Worm (Caenorhabditis elegans) whole organism, young adult: ENCODE data around the gene Y54G2A.12.

Experiments used
- C17E4.6 ChIP-seq: fragments of 200-800 bp; sonication (Bioruptor generic); IDR thresholded peaks from 2 replicates; pipeline ENCODE4 v1.3.6; 2022; ENCODE audit warnings: missing genetic modification reagents, missing genetic modification characterization, missing compliant biosample characterization
- D2030.7 ChIP-seq: fragments of 200-800 bp; sonication (Bioruptor generic); IDR thresholded peaks from 2 replicates; pipeline ENCODE4 v1.3.6; 2022; ENCODE audit warnings: missing genetic modification reagents, missing genetic modification characterization, missing compliant biosample characterization
- F22D6.2 ChIP-seq: sonication (generic microtip); optimal IDR thresholded peaks from 2 replicates; lab custom pipeline; 2016; ENCODE audit warnings: mild to moderate bottlenecking, missing genetic modification characterization, missing compliant biosample characterization
- F23B12.7 ChIP-seq: sonication (generic microtip); optimal IDR thresholded peaks from 2 replicates; lab custom pipeline; 2017; ENCODE audit warnings: missing genetic modification characterization, mild to moderate bottlenecking, missing compliant biosample characterization, antibody characterized with exemption, moderate library complexity; ENCODE audit not compliant: insufficient read depth
- F49E8.2 ChIP-seq: sonication (generic microtip); optimal IDR thresholded peaks from 3 replicates; lab custom pipeline; 2017; ENCODE audit warnings: missing genetic modification characterization, mild to moderate bottlenecking, missing compliant biosample characterization, antibody characterized with exemption, moderate library complexity; ENCODE audit not compliant: insufficient read depth
- F57A8.1 ChIP-seq: fragments of 200-800 bp; sonication (Bioruptor generic); optimal IDR thresholded peaks from 2 replicates; lab custom pipeline; 2018; ENCODE audit warnings: mild to moderate bottlenecking, missing genetic modification characterization, moderate library complexity, missing compliant biosample characterization
- K12H6.12 ChIP-seq: fragments of 200-800 bp; sonication (Bioruptor generic); optimal IDR thresholded peaks from 2 replicates; lab custom pipeline; 2018; ENCODE audit warnings: mild to moderate bottlenecking, missing genetic modification characterization, missing compliant biosample characterization
- T07F8.4 ChIP-seq: sonication (generic microtip); optimal IDR thresholded peaks from 2 replicates; lab custom pipeline; 2016; ENCODE audit warnings: mild to moderate bottlenecking, missing genetic modification characterization, moderate library complexity, missing compliant biosample characterization
- Y53G8AR.9 ChIP-seq: fragments of 200-800 bp; sonication (Bioruptor generic); conservative IDR thresholded peaks from 2 replicates; pipeline ENCODE4 v1.3.6; 2022; ENCODE audit warnings: missing genetic modification reagents, missing genetic modification characterization, missing compliant biosample characterization
- Y56A3A.18 ChIP-seq: fragments of 200-800 bp; sonication (Bioruptor generic); IDR thresholded peaks from 2 replicates; pipeline ENCODE4 v1.3.6; 2022; ENCODE audit warnings: missing genetic modification reagents, missing genetic modification characterization, missing compliant biosample characterization
- ama-1 ChIP-seq, 3 experiments: fragments of 150-350 bp in 1 of 3; sonication (generic microtip) in 2 of 3; optimal IDR thresholded peaks; 2 replicates each; lab custom pipeline; 2014 to 2018; ENCODE audit warnings: missing biosample characterization in 2 of 3, missing genetic modification characterization in 2 of 3, missing genetic modification reagents in 2 of 3
- attf-3 ChIP-seq: fragments of 200-800 bp; sonication (Bioruptor generic); conservative IDR thresholded peaks from 2 replicates; pipeline ENCODE4 v1.3.6; 2022; ENCODE audit warnings: missing genetic modification reagents, missing genetic modification characterization, missing compliant biosample characterization
- attf-6 ChIP-seq: fragments of 200-800 bp; sonication (Bioruptor generic); IDR thresholded peaks from 2 replicates; pipeline ENCODE4 v1.3.6; 2022; ENCODE audit warnings: missing genetic modification reagents, missing genetic modification characterization, missing compliant biosample characterization
- ceh-100 ChIP-seq: fragments of 200-800 bp; sonication (Bioruptor generic); IDR thresholded peaks from 2 replicates; pipeline ENCODE4 v1.3.6; 2022; ENCODE audit warnings: missing genetic modification reagents, missing genetic modification characterization, missing compliant biosample characterization
- ceh-91 ChIP-seq: fragments of 200-800 bp; sonication (Bioruptor generic); IDR thresholded peaks from 2 replicates; pipeline ENCODE4 v1.3.6; 2022; ENCODE audit warnings: missing genetic modification reagents, missing genetic modification characterization, missing compliant biosample characterization
- chd-7 ChIP-seq: sonication (generic microtip); optimal IDR thresholded peaks from 2 replicates; lab custom pipeline; 2016; ENCODE audit warnings: mild to moderate bottlenecking, missing genetic modification characterization, moderate library complexity, missing compliant biosample characterization
- dpl-1 ChIP-seq: fragments of 150-350 bp; optimal IDR thresholded peaks from 2 replicates; lab custom pipeline; 2014; ENCODE audit warnings: missing biosample characterization, missing genetic modification reagents, missing genetic modification characterization
- efl-1 ChIP-seq: fragments of 150-350 bp; optimal IDR thresholded peaks from 2 replicates; lab custom pipeline; 2014; ENCODE audit warnings: missing biosample characterization, missing genetic modification reagents, missing genetic modification characterization
- egl-18 ChIP-seq: fragments of 200-800 bp; sonication (Bioruptor generic); IDR thresholded peaks from 2 replicates; pipeline ENCODE4 v1.3.6; 2022; ENCODE audit warnings: missing genetic modification reagents, missing genetic modification characterization, missing compliant biosample characterization
- egl-44 ChIP-seq: fragments of 200-800 bp; sonication (Bioruptor generic); IDR thresholded peaks from 2 replicates; pipeline ENCODE4 v1.3.6; 2022; ENCODE audit warnings: missing genetic modification reagents, missing genetic modification characterization, missing compliant biosample characterization
- egrh-3 ChIP-seq: fragments of 200-800 bp; sonication (Bioruptor generic); IDR thresholded peaks from 2 replicates; pipeline ENCODE4 v1.3.6; 2022; ENCODE audit warnings: missing genetic modification reagents, missing genetic modification characterization, missing compliant biosample characterization
- gei-17 ChIP-seq: fragments of 200-800 bp; sonication (Bioruptor generic); optimal IDR thresholded peaks from 2 replicates; lab custom pipeline; 2018; ENCODE audit warnings: mild to moderate bottlenecking, missing genetic modification characterization, missing compliant biosample characterization
- hlh-26 ChIP-seq: fragments of 200-800 bp; sonication (Bioruptor generic); conservative IDR thresholded peaks from 2 replicates; pipeline ENCODE4 v1.3.6; 2022; ENCODE audit warnings: missing genetic modification reagents, missing genetic modification characterization, missing compliant biosample characterization
- hmg-1.2 ChIP-seq: fragments of 200-800 bp; sonication (Bioruptor generic); IDR thresholded peaks from 2 replicates; pipeline ENCODE4 v1.3.6; 2022; ENCODE audit warnings: missing genetic modification reagents, missing genetic modification characterization, missing compliant biosample characterization
- hmg-20 ChIP-seq: fragments of 200-800 bp; sonication (Bioruptor generic); IDR thresholded peaks from 2 replicates; pipeline ENCODE4 v1.3.6; 2022; ENCODE audit warnings: missing genetic modification reagents, missing genetic modification characterization, missing compliant biosample characterization
- hsf-1 ChIP-seq: fragments of 200-800 bp; sonication (Bioruptor generic); IDR thresholded peaks from 2 replicates; pipeline ENCODE4 v1.3.6; 2022; ENCODE audit warnings: missing genetic modification reagents, missing genetic modification characterization, missing compliant biosample characterization
- lin-26 ChIP-seq: fragments of 200-800 bp; sonication (Bioruptor generic); IDR thresholded peaks from 2 replicates; pipeline ENCODE4 v1.3.6; 2022; ENCODE audit warnings: missing genetic modification reagents, missing genetic modification characterization, missing compliant biosample characterization
- lin-40 ChIP-seq: sonication (generic microtip); optimal IDR thresholded peaks from 2 replicates; lab custom pipeline; 2016; ENCODE audit warnings: missing genetic modification characterization, mild to moderate bottlenecking, missing compliant biosample characterization, missing genotype, missing genetic modification reagents
- lir-1 ChIP-seq: fragments of 200-800 bp; sonication (Bioruptor generic); conservative IDR thresholded peaks from 2 replicates; pipeline ENCODE4 v1.3.6; 2022; ENCODE audit warnings: missing genetic modification reagents, missing genetic modification characterization, missing compliant biosample characterization
- madf-8 ChIP-seq: fragments of 200-800 bp; sonication (Bioruptor generic); conservative IDR thresholded peaks from 2 replicates; pipeline ENCODE4 v1.3.6; 2022; ENCODE audit warnings: missing genetic modification reagents, missing genetic modification characterization, missing compliant biosample characterization
- nfyb-1 ChIP-seq: fragments of 200-800 bp; sonication (Bioruptor generic); IDR thresholded peaks from 2 replicates; pipeline ENCODE4 v1.3.6; 2022; ENCODE audit warnings: missing genetic modification reagents, missing genetic modification characterization, missing compliant biosample characterization
- pbrm-1 ChIP-seq: fragments of 200-800 bp; sonication (Bioruptor generic); IDR thresholded peaks from 2 replicates; pipeline ENCODE4 v1.3.6; 2022; ENCODE audit warnings: missing genetic modification reagents, missing genetic modification characterization, missing compliant biosample characterization
- pha-4 ChIP-seq: fragments of 150-350 bp; sonication (generic microtip); optimal IDR thresholded peaks from 2 replicates; lab custom pipeline; 2014; ENCODE audit warnings: missing biosample characterization, missing genetic modification reagents, missing genetic modification characterization
- rcor-1 ChIP-seq: fragments of 200-800 bp; sonication (Bioruptor generic); IDR thresholded peaks from 2 replicates; pipeline ENCODE4 v1.3.6; 2022; ENCODE audit warnings: missing genetic modification reagents, missing genetic modification characterization, missing compliant biosample characterization
- repo-1 ChIP-seq: sonication (generic microtip); optimal IDR thresholded peaks from 2 replicates; lab custom pipeline; 2017; ENCODE audit warnings: mild to moderate bottlenecking, missing genetic modification characterization, missing compliant biosample characterization
- sdz-38 ChIP-seq: sonication (generic microtip); optimal IDR thresholded peaks from 2 replicates; lab custom pipeline; 2016; ENCODE audit warnings: missing genotype, missing genetic modification characterization, missing compliant biosample characterization
- sea-2 ChIP-seq: fragments of 200-800 bp; sonication (Bioruptor generic); IDR thresholded peaks from 2 replicates; pipeline ENCODE4 v1.3.6; 2022; ENCODE audit warnings: missing genetic modification characterization, missing compliant biosample characterization
- snpc-1.1 ChIP-seq: sonication (generic microtip); optimal IDR thresholded peaks from 2 replicates; lab custom pipeline; 2017; ENCODE audit warnings: missing genetic modification characterization, mild to moderate bottlenecking, missing compliant biosample characterization, antibody characterized with exemption, moderate library complexity, missing genotype, missing genetic modification reagents; ENCODE audit not compliant: insufficient read depth
- somi-1 ChIP-seq: fragments of 200-800 bp; sonication (Bioruptor generic); optimal IDR thresholded peaks from 2 replicates; lab custom pipeline; 2018; ENCODE audit warnings: mild to moderate bottlenecking, missing genetic modification characterization, missing compliant biosample characterization
- sptf-2 ChIP-seq: fragments of 200-800 bp; sonication (Bioruptor generic); optimal IDR thresholded peaks from 2 replicates; lab custom pipeline; 2018; ENCODE audit warnings: mild to moderate bottlenecking, missing genetic modification characterization, missing compliant biosample characterization
- xnd-1 ChIP-seq: sonication (generic microtip); optimal IDR thresholded peaks from 2 replicates; lab custom pipeline; 2016; ENCODE audit warnings: missing genotype, missing genetic modification reagents, missing genetic modification characterization, missing compliant biosample characterization
- zfh-2 ChIP-seq: fragments of 200-800 bp; sonication (Bioruptor generic); conservative IDR thresholded peaks from 2 replicates; pipeline ENCODE4 v1.3.6; 2022; ENCODE audit warnings: missing genetic modification reagents, missing genetic modification characterization, missing compliant biosample characterization
- ztf-22 ChIP-seq: fragments of 200-800 bp; sonication (Bioruptor generic); optimal IDR thresholded peaks from 2 replicates; lab custom pipeline; 2018; ENCODE audit warnings: mild to moderate bottlenecking, missing genetic modification characterization, moderate library complexity, missing compliant biosample characterization
- ztf-25 ChIP-seq: fragments of 200-800 bp; sonication (Bioruptor generic); IDR thresholded peaks from 2 replicates; pipeline ENCODE4 v1.3.6; 2022; ENCODE audit warnings: missing genetic modification reagents, missing genetic modification characterization, missing compliant biosample characterization
- ztf-26 ChIP-seq: sonication (generic microtip); optimal IDR thresholded peaks from 2 replicates; lab custom pipeline; 2017; ENCODE audit warnings: missing genetic modification characterization, missing compliant biosample characterization
- ztf-28 ChIP-seq: fragments of 200-800 bp; sonication (Bioruptor generic); IDR thresholded peaks from 2 replicates; pipeline ENCODE4 v1.3.6; 2022; ENCODE audit warnings: missing genetic modification reagents, missing genetic modification characterization, missing compliant biosample characterization
- ztf-3 ChIP-seq: fragments of 200-800 bp; sonication (Bioruptor generic); optimal IDR thresholded peaks from 2 replicates; lab custom pipeline; 2018; ENCODE audit warnings: mild to moderate bottlenecking, missing genetic modification characterization, missing compliant biosample characterization

Gene Y54G2A.12

DNA sequence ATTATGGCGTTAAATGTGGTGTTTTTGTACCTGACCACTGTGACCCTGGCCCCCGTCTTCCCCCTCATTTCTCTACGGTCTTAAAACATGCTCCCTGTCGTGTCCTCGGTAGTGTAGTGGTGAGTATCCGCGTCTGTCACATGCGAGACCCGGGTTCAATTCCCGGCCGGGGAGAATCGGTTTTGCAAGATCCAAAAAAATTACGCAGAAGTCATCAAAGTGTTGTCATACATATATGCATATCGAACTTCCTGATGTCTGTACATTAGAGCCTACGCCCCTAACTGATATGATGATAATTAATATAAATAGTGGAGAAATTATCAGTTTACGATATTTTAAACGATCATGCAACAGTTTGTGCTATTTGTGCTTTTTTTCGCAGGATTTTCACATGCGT lies 22.9 kb upstream of the Y54G2A.12 start, which contains the start of gene Y54G2A.45 (continued):
- TF ChIP-seq chd-7 (tag; lab: Kevin White, UChicago) (peak; percentile 67), ztf-26 (tag; lab: Kevin White, UChicago) (peak; percentile 43), ceh-100 (GFP tag; lab: Robert Waterston, UW) (peak; percentile 53), ama-1 (optimal IDR thresholded peaks at IDR 0.05; lab: Kevin White, UChicago) (no peak), ama-1 (GFP tag; optimal IDR thresholded peaks at IDR 0.05; lab: Kevin White, UChicago) (peak in 1 of 2 experiments; percentile 6), egl-44 (GFP tag; lab: Robert Waterston, UW) (peak; percentile 93), rcor-1 (GFP tag; lab: Robert Waterston, UW) (peak; percentile 66), repo-1 (tag; lab: Kevin White, UChicago) (peak; percentile 88), pha-4 (tag; lab: Kevin White, UChicago) (no peak), lin-26 (peak; percentile 92), F57A8.1 (GFP tag; lab: Kevin White, UChicago) (no peak), ztf-25 (GFP tag; lab: Robert Waterston, UW) (peak; percentile 90; the same call in 1 of the 2 replicates), sdz-38 (peak; percentile 43), sea-2 (GFP tag; lab: Robert Waterston, UW) (0 out of 2 replicates have a peak, but pooled peaks have one; percentile 11), zfh-2 (GFP tag; lab: Robert Waterston, UW) (peak; percentile 56; the same call in 1 of the 2 replicates), Y56A3A.18 (GFP tag; lab: Robert Waterston, UW) (peak; percentile 90; the same call in 1 of the 2 replicates), hsf-1 (GFP tag; lab: Robert Waterston, UW) (peak; percentile 63; the same call in 1 of the 2 replicates), gei-17 (no peak), egrh-3 (GFP tag; lab: Robert Waterston, UW) (peak; percentile 28; the same call in 1 of the 2 replicates), hlh-26 (GFP tag; lab: Robert Waterston, UW) (no peak), attf-3 (GFP tag; lab: Robert Waterston, UW) (peak; percentile 56), ztf-28 (GFP tag; lab: Robert Waterston, UW) (no peak), ztf-3 (GFP tag; lab: Kevin White, UChicago) (peak; percentile 24), ztf-22 (GFP tag; lab: Kevin White, UChicago) (peak; percentile 90), pbrm-1 (GFP tag; lab: Robert Waterston, UW) (peak; percentile 76), dpl-1 (GFP tag; lab: Kevin White, UChicago) (no peak), lir-1 (GFP tag; lab: Robert Waterston, UW) (0 out of 2 replicates have a peak, but pooled peaks have one; percentile 15), hmg-1.2 (GFP tag; lab: Robert Waterston, UW) (peak; percentile 64), F23B12.7 (tag; lab: Kevin White, UChicago) (peak; percentile 80), lin-40 (tag; lab: Kevin White, UChicago) (peak; percentile 71), somi-1 (GFP tag; lab: Kevin White, UChicago) (no peak), F22D6.2 (tag; lab: Kevin White, UChicago) (peak; percentile 52), F49E8.2 (tag; lab: Kevin White, UChicago) (peak; percentile 79), C17E4.6 (GFP tag; lab: Robert Waterston, UW) (peak; percentile 48; the same call in 1 of the 2 replicates), attf-6 (GFP tag; lab: Robert Waterston, UW) (0 out of 2 replicates have a peak, but pooled peaks have one; percentile 52), hmg-20 (GFP tag; lab: Robert Waterston, UW) (no peak), efl-1 (GFP tag; lab: Kevin White, UChicago) (peak; percentile 13), ceh-91 (GFP tag; lab: Robert Waterston, UW) (no peak), xnd-1 (peak; percentile 15), sptf-2 (peak; percentile 84), Y53G8AR.9 (GFP tag; lab: Robert Waterston, UW) (0 out of 2 replicates have a peak, but pooled peaks have one; percentile 38), D2030.7 (GFP tag; lab: Robert Waterston, UW) (peak; percentile 74), snpc-1.1 (tag; lab: Kevin White, UChicago) (peak; percentile 47), madf-8 (no peak; the same call in 1 of the 2 replicates), nfyb-1 (peak; percentile 78), K12H6.12 (tag; lab: Kevin White, UChicago) (peak; percentile 13), T07F8.4 (peak; percentile 76), egl-18 (no peak)
